Worm (Caenorhabditis elegans) whole organism, L2 larva: ENCODE results near the gene npr-12.

ENCODE experiments used
- C34F6.9 ChIP-seq: fragments of 150-350 bp; optimal IDR thresholded peaks from 2 replicates; lab custom pipeline; 2014; ENCODE audit warnings: missing biosample characterization, missing genetic modification characterization
- F13H6.1 ChIP-seq: sonication (generic microtip); optimal IDR thresholded peaks from 2 replicates; lab custom pipeline; 2016; ENCODE audit warnings: missing genetic modification characterization, missing compliant biosample characterization
- R02D3.7 ChIP-seq: fragments of 150-350 bp; optimal IDR thresholded peaks from 2 replicates; lab custom pipeline; 2014; ENCODE audit warnings: missing biosample characterization, missing genetic modification characterization
- Y55F3AM.14 ChIP-seq: fragments of 200-800 bp; sonication (Bioruptor generic); optimal IDR thresholded peaks from 2 replicates; lab custom pipeline; 2018; ENCODE audit warnings: mild to moderate bottlenecking, missing genetic modification characterization, missing compliant biosample characterization
- aly-2 ChIP-seq: fragments of 150-350 bp; optimal IDR thresholded peaks from 2 replicates; lab custom pipeline; 2014; ENCODE audit warnings: missing biosample characterization, missing genetic modification characterization
- ama-1 ChIP-seq: fragments of 150-350 bp; optimal IDR thresholded peaks from 2 replicates; lab custom pipeline; 2018; ENCODE audit warnings: inconsistent platforms
- blmp-1 ChIP-seq: sonication (generic microtip); optimal IDR thresholded peaks from 2 replicates; lab custom pipeline; 2017; ENCODE audit warnings: missing genetic modification characterization, mild to moderate bottlenecking, missing compliant biosample characterization, antibody characterized with exemption, moderate library complexity; ENCODE audit not compliant: insufficient read depth
- ceh-16 ChIP-seq: fragments of 150-350 bp; optimal IDR thresholded peaks from 2 replicates; lab custom pipeline; 2014; ENCODE audit warnings: missing biosample characterization, missing genetic modification characterization
- ceh-82 ChIP-seq: fragments of 150-350 bp; optimal IDR thresholded peaks from 2 replicates; lab custom pipeline; 2014; ENCODE audit warnings: missing biosample characterization, missing genetic modification characterization
- crh-2 ChIP-seq: sonication (generic microtip); optimal IDR thresholded peaks from 2 replicates; lab custom pipeline; 2017; ENCODE audit warnings: missing biosample characterization, missing genetic modification characterization
- egl-27 ChIP-seq: sonication (generic microtip); optimal IDR thresholded peaks from 3 replicates; lab custom pipeline; 2017; ENCODE audit warnings: missing biosample characterization, missing genetic modification reagents, missing genetic modification characterization
- elt-1 ChIP-seq: fragments of 150-350 bp; optimal IDR thresholded peaks from 2 replicates; lab custom pipeline; 2014; ENCODE audit warnings: missing biosample characterization, missing genetic modification characterization
- elt-3 ChIP-seq: sonication (generic microtip); optimal IDR thresholded peaks from 2 replicates; lab custom pipeline; 2017; ENCODE audit warnings: missing biosample characterization, missing genetic modification characterization
- lin-11 ChIP-seq: fragments of 150-350 bp; sonication (generic microtip); optimal IDR thresholded peaks from 2 replicates; lab custom pipeline; 2014; ENCODE audit warnings: missing biosample characterization, missing genetic modification characterization, inconsistent platforms, mixed read lengths
- lin-13 ChIP-seq: fragments of 150-350 bp; optimal IDR thresholded peaks from 2 replicates; lab custom pipeline; 2014; ENCODE audit warnings: missing biosample characterization, missing genetic modification reagents, missing genetic modification characterization
- lin-39 ChIP-seq: fragments of 150-350 bp; optimal IDR thresholded peaks from 2 replicates; lab custom pipeline; 2014; ENCODE audit warnings: missing biosample characterization, missing genetic modification reagents, missing genetic modification characterization
- lsy-2 ChIP-seq, 2 experiments: fragments of 150-350 bp in 1 of 2; sonication (generic microtip) in 1 of 2; optimal IDR thresholded peaks; 2 replicates each; lab custom pipeline; 2014 to 2017; ENCODE audit warnings: missing biosample characterization in 2 of 2, missing genetic modification characterization in 2 of 2
- mab-5 ChIP-seq: fragments of 150-350 bp; optimal IDR thresholded peaks from 2 replicates; lab custom pipeline; 2014; ENCODE audit warnings: missing biosample characterization, missing genetic modification characterization
- mdl-1 ChIP-seq, 2 experiments: fragments of 150-350 bp in 1 of 2; sonication (generic microtip) in 1 of 2; optimal IDR thresholded peaks; 2 replicates each; lab custom pipeline; 2017; ENCODE audit warnings: missing biosample characterization in 2 of 2, missing genetic modification characterization in 2 of 2
- nhr-10 ChIP-seq: sonication (generic microtip); optimal IDR thresholded peaks from 2 replicates; lab custom pipeline; 2017; ENCODE audit warnings: missing biosample characterization, missing genetic modification characterization
- nhr-12 ChIP-seq: fragments of 150-350 bp; optimal IDR thresholded peaks from 2 replicates; lab custom pipeline; 2014; ENCODE audit warnings: missing biosample characterization, missing genetic modification characterization
- nhr-129 ChIP-seq: fragments of 150-350 bp; optimal IDR thresholded peaks from 2 replicates; lab custom pipeline; 2014; ENCODE audit warnings: missing biosample characterization, missing genetic modification characterization
- nhr-21 ChIP-seq: fragments of 150-350 bp; optimal IDR thresholded peaks from 2 replicates; lab custom pipeline; 2014; ENCODE audit warnings: missing biosample characterization, missing genetic modification characterization
- nhr-23 ChIP-seq: fragments of 150-350 bp; optimal IDR thresholded peaks from 2 replicates; lab custom pipeline; 2014; ENCODE audit warnings: missing biosample characterization, missing genetic modification reagents, missing genetic modification characterization
- nhr-237 ChIP-seq: fragments of 150-350 bp; optimal IDR thresholded peaks from 2 replicates; lab custom pipeline; 2014; ENCODE audit warnings: missing biosample characterization, missing genetic modification characterization
- nhr-6 ChIP-seq: fragments of 150-350 bp; optimal IDR thresholded peaks from 2 replicates; lab custom pipeline; 2014; ENCODE audit warnings: missing biosample characterization, missing genetic modification characterization
- nhr-77 ChIP-seq: fragments of 150-350 bp; optimal IDR thresholded peaks from 2 replicates; lab custom pipeline; 2014; ENCODE audit warnings: missing biosample characterization, missing genetic modification characterization
- peb-1 ChIP-seq: fragments of 150-350 bp; optimal IDR thresholded peaks from 2 replicates; lab custom pipeline; 2014; ENCODE audit warnings: missing biosample characterization, missing genetic modification characterization
- sem-4 ChIP-seq: fragments of 150-350 bp; optimal IDR thresholded peaks from 2 replicates; lab custom pipeline; 2014; ENCODE audit warnings: missing biosample characterization, missing genetic modification reagents, missing genetic modification characterization
- skn-1 ChIP-seq: sonication (generic microtip); optimal IDR thresholded peaks from 2 replicates; lab custom pipeline; 2017; ENCODE audit warnings: missing biosample characterization, missing genetic modification characterization
- sma-9 ChIP-seq, 2 experiments: fragments of 150-350 bp in 1 of 2; sonication (generic microtip) in 1 of 2; optimal IDR thresholded peaks; 2 replicates each; lab custom pipeline; 2014 to 2016; ENCODE audit warnings: missing genetic modification characterization in 2 of 2, mild to moderate bottlenecking in 1 of 2, missing biosample characterization in 1 of 2, missing compliant biosample characterization in 1 of 2, missing genetic modification reagents in 1 of 2, moderate library complexity in 1 of 2
- snpc-4 ChIP-seq: fragments of 150-350 bp; optimal IDR thresholded peaks from 2 replicates; lab custom pipeline; 2014; ENCODE audit warnings: missing biosample characterization, missing genetic modification characterization
- unc-39 ChIP-seq: fragments of 150-350 bp; optimal IDR thresholded peaks from 2 replicates; lab custom pipeline; 2014; ENCODE audit warnings: missing biosample characterization, missing genetic modification characterization
- unc-55 ChIP-seq: fragments of 150-350 bp; sonication (generic microtip); optimal IDR thresholded peaks from 3 replicates; lab custom pipeline; 2014; ENCODE audit warnings: missing biosample characterization, missing genetic modification reagents, missing genetic modification characterization
- unc-62 ChIP-seq: fragments of 150-350 bp; optimal IDR thresholded peaks from 2 replicates; lab custom pipeline; 2014; ENCODE audit warnings: missing biosample characterization, missing genetic modification reagents, missing genetic modification characterization
- zag-1 ChIP-seq: fragments of 150-350 bp; optimal IDR thresholded peaks from 2 replicates; lab custom pipeline; 2014; ENCODE audit warnings: missing biosample characterization, missing genetic modification characterization
- ztf-1 ChIP-seq: fragments of 200-800 bp; sonication (Bioruptor generic); conservative IDR thresholded peaks from 2 replicates; pipeline ENCODE4 v1.3.6; 2022; ENCODE audit warnings: missing genetic modification characterization, missing compliant biosample characterization
- ztf-11 ChIP-seq: sonication (generic microtip); optimal IDR thresholded peaks from 2 replicates; lab custom pipeline; 2017; ENCODE audit warnings: missing biosample characterization, missing genetic modification characterization
- ztf-4 ChIP-seq: fragments of 150-350 bp; optimal IDR thresholded peaks from 2 replicates; lab custom pipeline; 2014; ENCODE audit warnings: missing biosample characterization, missing genetic modification characterization

The npr-12 gene

DNA sequence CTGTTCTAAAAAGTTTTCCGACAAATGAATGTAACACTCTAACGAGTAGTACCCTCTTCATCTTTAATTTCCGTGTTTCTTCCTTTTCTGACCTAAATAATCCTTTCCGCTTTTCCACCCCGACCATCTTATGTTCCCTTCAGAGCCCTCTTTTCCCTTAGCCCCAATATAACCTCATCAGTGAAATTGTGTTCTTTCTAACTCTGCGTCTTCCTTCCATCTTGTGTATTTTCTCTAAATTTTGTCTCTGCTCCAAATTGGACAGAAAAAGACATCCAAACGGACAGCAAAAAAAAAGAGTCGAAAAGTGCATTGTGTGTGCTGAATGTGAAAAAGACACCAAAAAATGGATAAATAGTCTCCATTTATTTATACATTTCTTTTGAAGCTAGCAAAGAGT lies 22.0 kb upstream of the npr-12 start:
- TF ChIP-seq crh-2 (tag; lab: Kevin White, UChicago): peak; percentile 27
- TF ChIP-seq unc-39 (tag; lab: Kevin White, UChicago): no peak
- peak; percentile 46 for TF ChIP-seq sem-4 (tag; lab: Kevin White, UChicago)
- peak; percentile 35 for TF ChIP-seq C34F6.9
- peak; percentile 17 for TF ChIP-seq sma-9 (GFP tag; optimal IDR thresholded peaks at IDR 0.05; lab: Kevin White, UChicago)
- TF ChIP-seq sma-9 (tag; optimal IDR thresholded peaks at IDR 0.05; lab: Kevin White, UChicago): no peak
- no peak for TF ChIP-seq R02D3.7 (tag; lab: Kevin White, UChicago)
- TF ChIP-seq unc-55 (GFP tag; lab: Kevin White, UChicago): peak; percentile 24
- no peak for TF ChIP-seq nhr-129
- peak; percentile 16 for TF ChIP-seq nhr-6 (tag; lab: Kevin White, UChicago)
- TF ChIP-seq F13H6.1 (tag; lab: Kevin White, UChicago): no peak
- no peak for TF ChIP-seq mab-5 (tag; lab: Kevin White, UChicago)
- peak in 1 of 2 experiments; percentile 52 for TF ChIP-seq lsy-2 (tag; optimal IDR thresholded peaks at IDR 0.05; lab: Kevin White, UChicago)
- TF ChIP-seq zag-1 (tag; lab: Kevin White, UChicago): peak; percentile 16

DNA sequence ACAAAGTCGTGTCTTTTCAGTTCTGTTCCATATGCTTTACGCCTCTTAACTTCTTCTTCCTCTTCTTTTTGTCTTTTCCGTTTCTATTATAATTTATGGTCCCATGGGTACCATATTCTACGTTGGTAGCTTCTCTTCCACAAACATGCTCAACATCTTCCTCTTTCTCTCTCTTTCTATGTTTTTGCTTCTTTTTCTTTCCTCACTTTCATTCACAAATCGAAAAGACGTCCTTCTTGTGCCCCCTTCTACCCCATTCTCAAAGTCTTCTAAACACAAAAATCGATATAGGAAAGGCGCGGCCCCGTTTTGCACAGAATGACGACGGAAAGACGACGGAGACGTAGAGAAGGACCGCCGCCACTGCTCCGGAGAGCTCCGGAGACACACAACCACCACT lies 21.2 kb upstream of the npr-12 start:
- TF ChIP-seq nhr-129 (peak; percentile 25), aly-2 (tag; lab: Kevin White, UChicago) (no peak), R02D3.7 (tag; lab: Kevin White, UChicago) (no peak), C34F6.9 (peak; percentile 56), skn-1 (no peak), sma-9 (GFP tag; optimal IDR thresholded peaks at IDR 0.05; lab: Kevin White, UChicago) (peak; percentile 5), sma-9 (tag; optimal IDR thresholded peaks at IDR 0.05; lab: Kevin White, UChicago) (no peak), mdl-1 (tag; optimal IDR thresholded peaks at IDR 0.05; lab: Kevin White, UChicago) (no peak), nhr-237 (tag; lab: Kevin White, UChicago) (no peak), zag-1 (tag; lab: Kevin White, UChicago) (peak; percentile 33), Y55F3AM.14 (peak; percentile 56), lsy-2 (tag; optimal IDR thresholded peaks at IDR 0.05; lab: Kevin White, UChicago) (peak in 1 of 2 experiments; percentile 65), lin-11 (tag; lab: Kevin White, UChicago) (no peak), elt-3 (no peak), F13H6.1 (tag; lab: Kevin White, UChicago) (peak; percentile 12), mab-5 (tag; lab: Kevin White, UChicago) (peak; percentile 95), unc-55 (GFP tag; lab: Kevin White, UChicago) (peak; percentile 53), crh-2 (tag; lab: Kevin White, UChicago) (peak; percentile 57)

DNA sequence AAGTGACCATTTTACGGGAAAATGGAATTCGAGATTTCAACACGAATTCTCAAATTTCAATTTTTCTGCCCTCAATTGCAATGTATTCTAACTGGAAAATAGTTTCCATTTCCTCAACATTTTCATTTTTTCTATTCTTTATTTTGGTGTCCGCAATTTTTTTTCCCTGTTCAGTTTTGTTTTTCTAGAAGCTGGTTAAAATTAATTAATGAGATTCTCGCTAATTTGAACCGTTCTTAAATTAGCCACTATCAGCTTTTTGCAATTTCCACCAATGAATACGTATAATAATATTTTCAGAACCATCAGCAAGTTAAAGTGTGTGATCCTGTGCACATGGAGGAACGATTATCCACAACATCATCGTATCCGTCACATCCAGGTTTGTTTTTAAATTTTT lies 19.9 kb upstream of the npr-12 start, which contains the start of gene jnk-1:
TSS of gene jnk-1 (plus strand) at position 301 of the 400 bp plus-strand sequence.
- TF ChIP-seq sma-9 (GFP tag; optimal IDR thresholded peaks at IDR 0.05; lab: Kevin White, UChicago): no peak
- no peak for TF ChIP-seq sma-9 (tag; optimal IDR thresholded peaks at IDR 0.05; lab: Kevin White, UChicago)
- TF ChIP-seq lin-13 (GFP tag; lab: Kevin White, UChicago): no peak
- TF ChIP-seq blmp-1 (tag; lab: Kevin White, UChicago): no peak
- TF ChIP-seq nhr-23 (tag; lab: Kevin White, UChicago): no peak
- no peak for TF ChIP-seq nhr-77
- no peak for TF ChIP-seq zag-1 (tag; lab: Kevin White, UChicago)
- no peak for TF ChIP-seq unc-55 (GFP tag; lab: Kevin White, UChicago)
- no peak for TF ChIP-seq ztf-4 (tag; lab: Kevin White, UChicago)
- no peak for TF ChIP-seq elt-1 (tag; lab: Kevin White, UChicago)
- TF ChIP-seq lin-39 (tag; lab: Kevin White, UChicago): no peak
- TF ChIP-seq ama-1 (lab: Kevin White, UChicago): no peak
- TF ChIP-seq lin-11 (tag; lab: Kevin White, UChicago): no peak
- TF ChIP-seq nhr-129: no peak
- TF ChIP-seq ztf-1 (GFP tag; lab: Robert Waterston, UW): no peak
- no peak for TF ChIP-seq ceh-16

DNA sequence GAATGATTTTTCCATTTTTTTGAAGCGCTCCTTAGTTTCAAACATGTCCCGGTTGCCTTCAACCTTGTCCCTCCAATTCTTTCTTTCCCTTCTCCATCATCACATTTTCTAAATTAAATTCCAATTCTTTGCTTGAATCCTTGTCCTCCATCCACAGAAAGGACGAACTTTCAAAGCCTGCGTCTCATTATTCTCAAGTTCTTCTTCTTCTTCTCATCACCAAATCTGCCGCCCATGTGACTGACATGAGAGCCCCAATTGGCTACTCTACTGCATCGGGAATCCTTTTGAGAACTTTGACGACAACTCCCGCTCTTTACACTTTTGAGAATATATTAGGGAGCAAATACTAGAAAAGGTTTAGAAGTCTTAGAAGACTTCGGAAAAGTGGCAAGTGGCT lies 19.2 kb upstream of the npr-12 start:
- TF ChIP-seq ceh-82 (tag; lab: Kevin White, UChicago) (no peak), C34F6.9 (peak; percentile 63), nhr-12 (tag; lab: Kevin White, UChicago) (no peak), sem-4 (tag; lab: Kevin White, UChicago) (no peak), peb-1 (no peak), unc-39 (tag; lab: Kevin White, UChicago) (no peak), Y55F3AM.14 (no peak), ama-1 (lab: Kevin White, UChicago) (no peak), snpc-4 (tag; lab: Kevin White, UChicago) (no peak), nhr-21 (no peak), lsy-2 (tag; optimal IDR thresholded peaks at IDR 0.05; lab: Kevin White, UChicago) (peak in 1 of 2 experiments; percentile 52), ztf-11 (tag; lab: Kevin White, UChicago) (no peak), elt-1 (tag; lab: Kevin White, UChicago) (no peak), unc-62 (GFP tag; lab: Kevin White, UChicago) (no peak), aly-2 (tag; lab: Kevin White, UChicago) (no peak), ceh-16 (no peak), sma-9 (GFP tag; optimal IDR thresholded peaks at IDR 0.05; lab: Kevin White, UChicago) (peak; percentile 28), sma-9 (tag; optimal IDR thresholded peaks at IDR 0.05; lab: Kevin White, UChicago) (no peak), nhr-10 (tag; lab: Kevin White, UChicago) (no peak), mdl-1 (tag; optimal IDR thresholded peaks at IDR 0.05; lab: Kevin White, UChicago) (peak in 1 of 2 experiments; percentile 50), egl-27 (no peak), zag-1 (tag; lab: Kevin White, UChicago) (peak; percentile 27), crh-2 (tag; lab: Kevin White, UChicago) (peak; percentile 7), nhr-129 (peak; percentile 9)
